Worm (Caenorhabditis elegans): ENCODE results near the gene C48D1.1.

The C48D1.1 gene

ce11 chrIV:13193239-13193638 lies 3.9 kb downstream of the C48D1.1 start, which contains the start of gene F58D2.5:
TSS of gene F58D2.5 (minus strand) at chrIV:13193339.
- TF ChIP-seq mls-2 (tag; optimal IDR thresholded peaks at IDR 0.05), result no peak
- TF ChIP-seq lin-13 (tag; optimal IDR thresholded peaks at IDR 0.05), result no peak

ce11 chrIV:13190075-13190474 lies 7.1 kb downstream of the C48D1.1 start:
- TF ChIP-seq lin-32 (GFP tag; optimal IDR thresholded peaks at IDR 0.05), result peak; percentile 83
- no peak for TF ChIP-seq elt-1 (tag; optimal IDR thresholded peaks at IDR 0.05; ENCODE audit: borderline replicate concordance, insufficient read depth)

ce11 chrIV:13189467-13189866 lies 7.7 kb downstream of the C48D1.1 start, which contains the start of gene F58D2.2:
TSS of gene F58D2.2 (plus strand) at chrIV:13189767.
- TF ChIP-seq tbx-8 (GFP tag; optimal IDR thresholded peaks at IDR 0.05), result no peak
- no peak for TF ChIP-seq unc-120 (tag; optimal IDR thresholded peaks at IDR 0.05; ENCODE audit: poor library complexity, severe bottlenecking)
- no peak for TF ChIP-seq unc-39 (tag; optimal IDR thresholded peaks at IDR 0.05)
- no peak for TF ChIP-seq nhr-28 (tag; optimal IDR thresholded peaks at IDR 0.05)
- TF ChIP-seq ceh-39 (tag; optimal IDR thresholded peaks at IDR 0.05), result no peak
- no peak for TF ChIP-seq cnd-1 (tag; optimal IDR thresholded peaks at IDR 0.05)
- no peak for TF ChIP-seq nhr-2 (tag; optimal IDR thresholded peaks at IDR 0.05)
- TF ChIP-seq zip-8 (tag; optimal IDR thresholded peaks at IDR 0.05), result no peak
- no peak for TF ChIP-seq flh-1 (GFP tag; optimal IDR thresholded peaks at IDR 0.05)
- TF ChIP-seq lsy-2 (tag; optimal IDR thresholded peaks at IDR 0.05), result no peak
- TF ChIP-seq nhr-12 (tag; optimal IDR thresholded peaks at IDR 0.05), result no peak
- TF ChIP-seq unc-62 (GFP tag; optimal IDR thresholded peaks at IDR 0.05), result no peak
- TF ChIP-seq mls-2 (tag; optimal IDR thresholded peaks at IDR 0.05), result no peak
- TF ChIP-seq ceh-43 (GFP tag; optimal IDR thresholded peaks at IDR 0.05), result no peak
- no peak for TF ChIP-seq ham-2 (GFP tag; optimal IDR thresholded peaks at IDR 0.05)
- no peak for TF ChIP-seq M03D4.4 (tag; optimal IDR thresholded peaks at IDR 0.05)
- TF ChIP-seq nhr-237 (tag; optimal IDR thresholded peaks at IDR 0.05), result no peak

ce11 chrIV:13188959-13189358 lies 8.2 kb downstream of the C48D1.1 start, which contains the start of gene F58D2.4:
TSS of gene F58D2.4 (minus strand) at chrIV:13189059.
- no peak for TF ChIP-seq unc-39 (tag; optimal IDR thresholded peaks at IDR 0.05)
- no peak for TF ChIP-seq cnd-1 (tag; optimal IDR thresholded peaks at IDR 0.05)
- TF ChIP-seq blmp-1 (tag; optimal IDR thresholded peaks at IDR 0.05), result no peak
- TF ChIP-seq hlh-1 (tag; optimal IDR thresholded peaks at IDR 0.05), result no peak
- TF ChIP-seq unc-120 (tag; optimal IDR thresholded peaks at IDR 0.05; ENCODE audit: poor library complexity, severe bottlenecking), result no peak
- no peak for TF ChIP-seq lin-32 (GFP tag; optimal IDR thresholded peaks at IDR 0.05)
- no peak for TF ChIP-seq ceh-83 (GFP tag; optimal IDR thresholded peaks at IDR 0.05)
- TF ChIP-seq drap-1 (GFP tag; optimal IDR thresholded peaks at IDR 0.05), result no peak
- no peak for TF ChIP-seq mab-5 (tag; optimal IDR thresholded peaks at IDR 0.05)
- TF ChIP-seq sptf-1 (tag; optimal IDR thresholded peaks at IDR 0.05), result no peak
- no peak for TF ChIP-seq ztf-11 (tag; optimal IDR thresholded peaks at IDR 0.05)
- TF ChIP-seq ham-2 (GFP tag; optimal IDR thresholded peaks at IDR 0.05), result no peak
- no peak for TF ChIP-seq M03D4.4 (tag; optimal IDR thresholded peaks at IDR 0.05)
- no peak for TF ChIP-seq ces-1 (GFP tag; optimal IDR thresholded peaks at IDR 0.05)
- no peak for TF ChIP-seq snpc-4 (tag; optimal IDR thresholded peaks at IDR 0.05)

- TF ChIP-seq snpc-4 (tag; optimal IDR thresholded peaks at IDR 0.05), result no peak
- TF ChIP-seq zip-8 (tag; optimal IDR thresholded peaks at IDR 0.05), result no peak
- TF ChIP-seq sptf-1 (tag; optimal IDR thresholded peaks at IDR 0.05), result no peak
Observed at ce11 chrIV:13180723-13181122, 16.5 kb downstream of the C48D1.1 start, which contains the start of gene F58D2.3. TSS of gene F58D2.3 (minus strand) at chrIV:13180823.

DNA sequence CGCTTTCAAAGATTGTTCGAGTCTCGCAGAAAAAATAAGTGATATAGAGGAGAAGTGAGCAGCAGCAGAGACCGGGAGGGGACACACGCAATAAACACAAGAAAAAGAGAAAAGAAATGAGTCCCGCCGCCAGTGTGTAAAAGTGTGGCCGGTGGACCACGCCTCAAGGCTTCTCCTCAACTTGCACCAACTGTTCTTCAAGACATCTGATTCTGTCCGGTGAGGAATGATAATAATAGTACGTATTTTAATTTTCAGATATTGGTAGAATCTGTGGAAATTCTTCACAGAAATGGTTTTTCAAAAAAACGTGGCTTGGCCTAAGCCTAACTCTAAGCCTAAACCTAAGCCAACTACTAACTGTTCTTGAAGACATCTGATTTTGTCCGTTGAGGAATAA lies 17.9 kb downstream of the C48D1.1 start, which contains the start of gene lev-1:
Gene lev-1 (minus strand): TSS at position 101 of the 400 bp plus-strand sequence.
- TF ChIP-seq hlh-1 (tag; optimal IDR thresholded peaks at IDR 0.05) (peak; percentile 55), unc-120 (tag; optimal IDR thresholded peaks at IDR 0.05; ENCODE audit: poor library complexity, severe bottlenecking) (peak; percentile 38), unc-62 (GFP tag; optimal IDR thresholded peaks at IDR 0.05) (no peak)

DNA sequence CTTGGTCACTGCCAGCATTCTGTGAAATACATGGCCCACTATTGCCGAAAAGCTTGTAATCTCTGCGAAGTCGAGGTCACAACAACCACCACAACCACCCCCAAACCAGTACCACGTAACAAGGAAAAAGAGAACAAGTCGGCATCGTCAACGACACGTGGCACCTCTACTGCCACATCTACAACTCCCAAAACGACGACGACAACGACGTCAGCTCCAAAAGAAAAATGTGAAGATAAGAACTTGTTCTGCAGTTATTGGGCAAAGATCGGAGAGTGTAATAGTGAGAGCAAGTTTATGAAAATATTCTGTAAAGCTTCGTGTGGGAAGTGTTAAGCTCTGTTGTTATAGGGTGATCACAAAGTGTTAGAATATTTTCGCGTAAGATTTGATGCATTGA lies 23.8 kb downstream of the C48D1.1 start:
- no peak for TF ChIP-seq mab-5 (tag; optimal IDR thresholded peaks at IDR 0.05)
- TF ChIP-seq ceh-83 (GFP tag; optimal IDR thresholded peaks at IDR 0.05), result no peak
- no peak for TF ChIP-seq tbx-8 (GFP tag; optimal IDR thresholded peaks at IDR 0.05)
- no peak for TF ChIP-seq unc-120 (tag; optimal IDR thresholded peaks at IDR 0.05; ENCODE audit: poor library complexity, severe bottlenecking)
- no peak for TF ChIP-seq pha-4 (tag; optimal IDR thresholded peaks at IDR 0.05)
- no peak for TF ChIP-seq mls-2 (tag; optimal IDR thresholded peaks at IDR 0.05)

All from whole organism, mixed stage, embryonic.